Worm (Caenorhabditis elegans): ENCODE results near the gene R06F6.8.
A peak's percentile ranks its signal among the peaks of the same experiment; 100 is the strongest.

The R06F6.8 gene

DNA sequence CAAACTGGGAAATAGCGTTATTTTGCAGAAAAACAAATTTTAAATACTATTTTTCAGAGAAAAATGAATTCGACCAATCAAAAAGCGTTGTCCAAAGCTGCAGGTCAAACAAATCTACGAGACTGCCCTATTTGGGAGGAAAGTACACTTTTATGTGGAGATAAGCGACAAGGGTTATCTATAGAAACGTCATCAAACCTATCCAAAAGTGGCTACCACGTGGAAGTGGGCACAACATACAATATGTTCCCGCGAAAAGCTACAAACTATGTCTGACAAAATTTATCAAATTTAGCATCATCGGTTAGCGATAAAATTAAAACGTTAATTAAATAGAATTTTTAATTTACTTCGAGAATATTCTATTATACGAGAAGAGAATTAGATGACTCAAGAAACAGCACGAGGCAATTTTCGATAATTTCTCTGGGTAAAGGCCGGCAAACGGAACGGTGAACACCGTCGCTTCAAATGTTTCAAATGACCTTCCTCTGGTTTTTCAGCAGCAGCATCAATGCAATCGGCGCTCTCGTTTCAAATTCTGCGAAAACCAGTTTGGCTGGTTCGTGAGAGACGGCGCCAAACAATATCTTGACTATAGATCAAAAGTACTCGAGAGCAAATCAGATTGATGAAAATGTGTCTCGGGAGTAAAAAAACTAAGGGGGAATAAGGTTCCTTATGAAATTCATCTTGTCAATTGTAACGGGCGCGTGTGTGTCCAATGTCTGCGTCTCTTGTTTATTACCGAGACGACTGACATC, 42.1 kb upstream of the R06F6.8 start (continued):
- no peak for TF ChIP-seq nhr-11 (tag; optimal IDR thresholded peaks at IDR 0.05)
- no peak for TF ChIP-seq dmd-4 (tag; optimal IDR thresholded peaks at IDR 0.05)
- TF ChIP-seq nhr-12 (tag; optimal IDR thresholded peaks at IDR 0.05), result no peak
- TF ChIP-seq Y55F3AM.14 (GFP tag; optimal IDR thresholded peaks at IDR 0.05), result no peak
- no peak for TF ChIP-seq nhr-6 (tag; optimal IDR thresholded peaks at IDR 0.05)
- TF ChIP-seq C34F6.9 (tag; optimal IDR thresholded peaks at IDR 0.05), result no peak
- no peak for TF ChIP-seq zag-1 (tag; optimal IDR thresholded peaks at IDR 0.05)
- no peak for TF ChIP-seq unc-39 (tag; optimal IDR thresholded peaks at IDR 0.05)
- TF ChIP-seq sma-3 (GFP tag; optimal IDR thresholded peaks at IDR 0.05), result peak; percentile 40
- TF ChIP-seq crh-2 (tag; optimal IDR thresholded peaks at IDR 0.05), result peak; percentile 77
- TF ChIP-seq ztf-11 (tag; optimal IDR thresholded peaks at IDR 0.05), result no peak
- peak; percentile 87 for TF ChIP-seq sma-9 (GFP tag; optimal IDR thresholded peaks at IDR 0.05)
- no peak for TF ChIP-seq sma-9 (tag; optimal IDR thresholded peaks at IDR 0.05)
- no peak for TF ChIP-seq F13H6.1 (tag; optimal IDR thresholded peaks at IDR 0.05)
- no peak for TF ChIP-seq lin-11 (tag; optimal IDR thresholded peaks at IDR 0.05)

DNA sequence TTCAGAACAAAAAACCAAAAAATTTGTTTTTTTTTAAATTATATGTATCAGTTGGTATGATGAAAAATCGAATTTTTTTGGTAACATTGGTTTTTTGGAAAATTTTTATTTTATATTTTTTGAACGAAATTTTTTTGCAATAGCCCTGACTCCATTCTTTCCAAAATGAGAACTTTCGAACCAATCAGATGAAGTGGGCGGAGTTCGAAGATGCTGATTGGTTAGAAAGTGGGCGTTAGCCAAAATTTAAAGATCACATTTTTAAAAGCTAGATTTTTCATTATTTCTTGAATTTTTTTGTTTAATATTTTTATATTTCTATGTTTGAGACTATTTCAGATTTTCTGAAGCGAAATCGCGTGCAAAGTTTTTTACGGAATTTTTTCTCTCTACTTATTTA, 41.5 kb upstream of the R06F6.8 start:
- TF ChIP-seq unc-39 (tag; optimal IDR thresholded peaks at IDR 0.05) (no peak), mdl-1 (tag; optimal IDR thresholded peaks at IDR 0.05) (no peak), lin-39 (tag; optimal IDR thresholded peaks at IDR 0.05) (no peak), lin-13 (GFP tag; optimal IDR thresholded peaks at IDR 0.05) (no peak), sem-4 (tag; optimal IDR thresholded peaks at IDR 0.05) (no peak), gmeb-1 (tag; optimal IDR thresholded peaks at IDR 0.05) (no peak), nhr-129 (tag; optimal IDR thresholded peaks at IDR 0.05) (no peak), nhr-21 (tag; optimal IDR thresholded peaks at IDR 0.05) (no peak), egl-27 (tag; optimal IDR thresholded peaks at IDR 0.05) (no peak)

DNA sequence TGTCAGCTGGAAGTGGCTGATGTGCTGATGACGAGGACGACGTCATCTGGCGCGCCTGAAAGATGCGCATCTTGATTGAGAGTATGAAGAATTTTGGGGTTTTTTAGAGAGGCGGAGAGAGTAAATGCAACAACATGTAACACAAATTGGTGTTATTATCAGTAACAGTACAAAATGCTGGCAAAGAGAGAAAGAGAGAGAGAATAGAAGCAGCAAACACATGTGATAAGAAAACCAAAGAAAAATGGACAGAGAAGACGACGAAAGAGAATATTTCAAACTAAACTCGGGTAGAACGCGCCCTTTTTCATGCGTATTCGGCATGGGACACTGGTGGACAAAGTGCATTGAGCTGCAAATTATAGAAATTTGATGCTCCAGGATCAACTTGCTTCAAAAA, 41.1 kb upstream of the R06F6.8 start, which contains the start of gene M106.3:
Gene M106.3, minus strand, starts transcription at position 70 of the 400 bp plus-strand sequence.
- TF ChIP-seq mab-5 (tag; optimal IDR thresholded peaks at IDR 0.05) (no peak), gmeb-1 (tag; optimal IDR thresholded peaks at IDR 0.05) (peak; percentile 21), zag-1 (tag; optimal IDR thresholded peaks at IDR 0.05) (no peak), ceh-16 (tag; optimal IDR thresholded peaks at IDR 0.05) (no peak), skn-1 (tag; optimal IDR thresholded peaks at IDR 0.05) (no peak), fos-1 (tag; optimal IDR thresholded peaks at IDR 0.05) (peak; percentile 62), ceh-82 (tag; optimal IDR thresholded peaks at IDR 0.05) (no peak), sma-9 (GFP tag; optimal IDR thresholded peaks at IDR 0.05) (peak; percentile 39), sma-9 (tag; optimal IDR thresholded peaks at IDR 0.05) (no peak), mdl-1 (tag; optimal IDR thresholded peaks at IDR 0.05) (no peak), C34F6.9 (tag; optimal IDR thresholded peaks at IDR 0.05) (no peak), crh-2 (tag; optimal IDR thresholded peaks at IDR 0.05) (peak; percentile 52), lin-13 (GFP tag; optimal IDR thresholded peaks at IDR 0.05) (no peak), nhr-129 (tag; optimal IDR thresholded peaks at IDR 0.05) (no peak)

DNA sequence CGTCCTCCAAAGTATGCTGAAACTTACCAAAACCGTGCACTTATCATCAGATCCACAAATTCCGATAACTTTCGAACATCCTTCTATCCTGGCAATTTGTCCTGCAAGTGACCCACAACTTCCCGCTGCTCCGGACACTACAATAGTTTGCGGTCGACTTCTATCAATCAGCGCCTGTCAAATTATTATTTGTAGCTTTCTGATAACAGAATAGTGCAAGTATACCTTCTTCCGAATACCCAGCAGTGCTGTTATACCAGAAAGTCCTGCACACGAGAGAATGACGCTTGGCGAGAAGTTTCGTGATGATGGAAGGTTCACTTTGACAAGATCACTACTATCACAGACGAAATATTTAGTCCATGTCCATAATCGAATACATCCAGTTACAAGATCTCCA, 39.6 kb upstream of the R06F6.8 start:
- no peak for TF ChIP-seq unc-62 (GFP tag; optimal IDR thresholded peaks at IDR 0.05)
- no peak for TF ChIP-seq lin-11 (tag; optimal IDR thresholded peaks at IDR 0.05)
- no peak for TF ChIP-seq mbf-1 (tag; optimal IDR thresholded peaks at IDR 0.05)
- TF ChIP-seq ztf-1 (GFP tag; conservative IDR thresholded peaks at IDR 0.05), result no peak
- no peak for TF ChIP-seq fos-1 (tag; optimal IDR thresholded peaks at IDR 0.05)
- no peak for TF ChIP-seq sem-4 (tag; optimal IDR thresholded peaks at IDR 0.05)
- no peak for TF ChIP-seq nhr-21 (tag; optimal IDR thresholded peaks at IDR 0.05)
- TF ChIP-seq peb-1 (tag; optimal IDR thresholded peaks at IDR 0.05), result no peak
- TF ChIP-seq nhr-129 (tag; optimal IDR thresholded peaks at IDR 0.05), result no peak
- TF ChIP-seq aly-2 (tag; optimal IDR thresholded peaks at IDR 0.05), result no peak
- TF ChIP-seq blmp-1 (tag; optimal IDR thresholded peaks at IDR 0.05; ENCODE audit: insufficient read depth), result no peak
- no peak for TF ChIP-seq nhr-6 (tag; optimal IDR thresholded peaks at IDR 0.05)

DNA sequence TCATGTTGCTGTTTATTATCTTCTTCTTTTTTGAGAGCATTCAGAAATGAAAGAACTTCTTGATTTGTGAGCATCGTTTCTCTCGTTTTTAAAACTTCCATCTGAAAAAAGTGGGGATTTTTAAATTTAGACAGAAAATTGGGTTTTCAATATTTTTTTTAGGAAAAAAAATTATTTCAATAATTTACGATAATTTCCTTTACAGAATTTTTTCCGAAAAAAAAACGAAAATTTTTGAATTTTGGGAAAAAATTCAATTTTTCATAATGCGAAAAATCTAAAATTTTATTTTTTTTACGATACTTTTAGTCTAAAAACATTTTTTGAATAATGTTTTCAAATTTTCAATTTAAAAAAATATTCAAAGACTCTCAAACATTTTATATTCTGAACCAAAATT, 37.3 kb upstream of the R06F6.8 start, which contains the start of gene M106.7:
Gene M106.7, minus strand, starts transcription at position 101 of the 400 bp plus-strand sequence.
- TF ChIP-seq mbf-1 (tag; optimal IDR thresholded peaks at IDR 0.05) (no peak), zag-1 (tag; optimal IDR thresholded peaks at IDR 0.05) (no peak), ztf-1 (GFP tag; conservative IDR thresholded peaks at IDR 0.05) (no peak), nhr-6 (tag; optimal IDR thresholded peaks at IDR 0.05) (no peak), Y55F3AM.14 (GFP tag; optimal IDR thresholded peaks at IDR 0.05) (no peak), snpc-4 (tag; optimal IDR thresholded peaks at IDR 0.05) (no peak), ceh-82 (tag; optimal IDR thresholded peaks at IDR 0.05) (no peak), aly-2 (tag; optimal IDR thresholded peaks at IDR 0.05) (no peak), nhr-77 (tag; optimal IDR thresholded peaks at IDR 0.05) (no peak), ceh-16 (tag; optimal IDR thresholded peaks at IDR 0.05) (no peak), sma-9 (GFP tag; optimal IDR thresholded peaks at IDR 0.05) (no peak), sma-9 (tag; optimal IDR thresholded peaks at IDR 0.05) (no peak), lin-39 (tag; optimal IDR thresholded peaks at IDR 0.05) (no peak), ztf-4 (tag; optimal IDR thresholded peaks at IDR 0.05) (no peak)

Data from whole organism, L2 larva.